Fruit fly (Drosophila melanogaster): ENCODE results near the gene Dsp1.

Gene Dsp1

DNA sequence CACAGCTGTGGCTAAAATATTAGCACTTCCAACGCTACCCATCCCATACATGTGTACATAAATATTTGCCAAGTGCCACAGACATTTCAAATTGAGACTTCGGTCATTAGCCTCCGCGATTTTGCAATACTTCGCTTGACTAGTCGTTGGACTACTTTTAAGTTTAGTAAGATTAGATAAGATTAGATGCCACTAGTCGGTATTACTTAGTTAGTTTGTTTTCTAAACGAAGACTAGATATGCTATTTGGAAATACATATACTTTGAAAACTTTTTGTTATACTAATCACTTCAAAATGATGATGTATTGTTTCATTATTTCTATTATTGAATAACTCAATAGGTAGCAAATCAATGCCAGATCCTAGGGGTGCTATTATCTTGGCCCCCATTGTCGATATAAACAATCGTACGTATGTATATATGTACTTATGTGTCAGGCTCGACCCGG lies 52.6 kb downstream of the Dsp1 start:
- peak; percentile 36 for TF ChIP-seq CG7101 (tag; optimal IDR thresholded peaks at IDR 0.05)
- TF ChIP-seq Clk (GFP tag; optimal IDR thresholded peaks at IDR 0.05): no peak
- no peak for TF ChIP-seq Hr96 (GFP tag; optimal IDR thresholded peaks at IDR 0.05)
- TF ChIP-seq toe (GFP tag; optimal IDR thresholded peaks at IDR 0.05): no peak
- TF ChIP-seq CG1620 (GFP tag; optimal IDR thresholded peaks at IDR 0.05): no peak
- TF ChIP-seq Crg-1 (GFP tag; optimal IDR thresholded peaks at IDR 0.05): no peak
- no peak for TF ChIP-seq CG5204 (GFP tag; optimal IDR thresholded peaks at IDR 0.05)
- peak; percentile 25 for TF ChIP-seq CG14711 (tag; optimal IDR thresholded peaks at IDR 0.05)
- no peak for TF ChIP-seq bab1 (GFP tag; optimal IDR thresholded peaks at IDR 0.05)
- no peak for TF ChIP-seq cnc (optimal IDR thresholded peaks at IDR 0.05)
- no peak for TF ChIP-seq Mnt (GFP tag; optimal IDR thresholded peaks at IDR 0.05)
- TF ChIP-seq CG12768 (GFP tag; optimal IDR thresholded peaks at IDR 0.05): peak; percentile 53
- TF ChIP-seq CG7045 (GFP tag; optimal IDR thresholded peaks at IDR 0.05): no peak
- peak; percentile 22 for TF ChIP-seq CG11617 (GFP tag; optimal IDR thresholded peaks at IDR 0.05)
- no peak for TF ChIP-seq ovo (GFP tag; optimal IDR thresholded peaks at IDR 0.05)
- peak; percentile 8 for TF ChIP-seq tj (GFP tag; optimal IDR thresholded peaks at IDR 0.05)
- no peak for TF ChIP-seq CG33017 (tag; optimal IDR thresholded peaks at IDR 0.05)
- no peak for TF ChIP-seq kay (GFP tag; ENCODE audit: borderline replicate concordance)
- peak; percentile 8 for TF ChIP-seq pad (GFP tag; optimal IDR thresholded peaks at IDR 0.05)
- no peak for TF ChIP-seq cic (GFP tag; optimal IDR thresholded peaks at IDR 0.05)

All from whole organism, adult.